Worm (Caenorhabditis elegans) whole organism, L4 larva: ENCODE measurements around the gene F28H7.7.

Experiments used
- D1046.2 ChIP-seq: fragments of 200-800 bp; sonication (Bioruptor generic); IDR thresholded peaks from 2 replicates; pipeline ENCODE4 v1.3.6; 2022; ENCODE audit warnings: missing genetic modification characterization, missing compliant biosample characterization
- R02D3.7 ChIP-seq: fragments of 150-350 bp; sonication (generic microtip); optimal IDR thresholded peaks from 3 replicates; lab custom pipeline; 2014; ENCODE audit warnings: missing biosample characterization, missing genetic modification characterization
- ZK546.5 ChIP-seq, 2 experiments: sonication (generic microtip); optimal IDR thresholded peaks; 2 replicates each; lab custom pipeline; 2017; ENCODE audit warnings: missing biosample characterization in 2 of 2, missing genetic modification characterization in 2 of 2
- aly-2 ChIP-seq: sonication (generic microtip); optimal IDR thresholded peaks from 2 replicates; lab custom pipeline; 2018; ENCODE audit warnings: missing biosample characterization, missing genetic modification characterization
- ama-1 ChIP-seq: fragments of 150-350 bp; optimal IDR thresholded peaks from 2 replicates; lab custom pipeline; 2014; ENCODE audit warnings: inconsistent platforms, mixed read lengths
- attf-4 ChIP-seq: sonication (generic microtip); optimal IDR thresholded peaks from 3 replicates; lab custom pipeline; 2017; ENCODE audit warnings: missing biosample characterization, missing genetic modification characterization
- ceh-20 ChIP-seq: fragments of 200-800 bp; sonication (Bioruptor generic); IDR thresholded peaks from 2 replicates; pipeline ENCODE4 v1.3.6; 2022; ENCODE audit warnings: missing genetic modification reagents, missing genetic modification characterization, missing compliant biosample characterization
- ceh-32 ChIP-seq: sonication (generic microtip); optimal IDR thresholded peaks from 2 replicates; lab custom pipeline; 2016; ENCODE audit warnings: mild to moderate bottlenecking, missing genetic modification characterization, missing compliant biosample characterization; ENCODE audit not compliant: poor library complexity
- ceh-44 ChIP-seq: fragments of 200-800 bp; sonication (Bioruptor generic); IDR thresholded peaks from 2 replicates; pipeline ENCODE4 v1.3.6; 2022; ENCODE audit warnings: missing genetic modification reagents, missing genetic modification characterization, missing compliant biosample characterization
- ces-1 ChIP-seq: fragments of 150-350 bp; sonication (generic microtip); optimal IDR thresholded peaks from 4 replicates; lab custom pipeline; 2014; ENCODE audit warnings: missing biosample characterization, missing genetic modification reagents, missing genetic modification characterization
- cey-2 ChIP-seq: sonication (generic microtip); optimal IDR thresholded peaks from 3 replicates; lab custom pipeline; 2017; ENCODE audit warnings: missing genetic modification characterization, mild to moderate bottlenecking, missing compliant biosample characterization, antibody characterized with exemption, borderline replicate concordance; ENCODE audit not compliant: insufficient read depth
- daf-16 ChIP-seq, 3 experiments: sonication (generic microtip); optimal IDR thresholded peaks; 2 replicates each; lab custom pipeline; 2016 to 2017; ENCODE audit warnings: missing genetic modification characterization in 3 of 3, missing genetic modification reagents in 3 of 3, mild to moderate bottlenecking in 2 of 3, missing compliant biosample characterization in 2 of 3, missing biosample characterization in 1 of 3, moderate library complexity in 1 of 3
- daf-8 ChIP-seq: fragments of 200-800 bp; sonication (Bioruptor generic); IDR thresholded peaks from 2 replicates; pipeline ENCODE4 v1.3.6; 2022; ENCODE audit warnings: missing genetic modification characterization, missing compliant biosample characterization
- dmd-9 ChIP-seq: fragments of 200-800 bp; sonication (Bioruptor generic); IDR thresholded peaks from 2 replicates; pipeline ENCODE4 v1.3.6; 2022; ENCODE audit warnings: missing genetic modification reagents, missing genetic modification characterization, missing compliant biosample characterization
- dpl-1 ChIP-seq: fragments of 150-350 bp; optimal IDR thresholded peaks from 2 replicates; lab custom pipeline; 2014; ENCODE audit warnings: missing biosample characterization, missing genetic modification reagents, missing genetic modification characterization
- duxl-1 ChIP-seq: sonication (generic microtip); optimal IDR thresholded peaks from 2 replicates; lab custom pipeline; 2016; ENCODE audit warnings: mild to moderate bottlenecking, missing genetic modification characterization, moderate library complexity, missing compliant biosample characterization; ENCODE audit not compliant: poor library complexity
- dve-1 ChIP-seq: sonication (generic microtip); optimal IDR thresholded peaks from 2 replicates; lab custom pipeline; 2017; ENCODE audit warnings: antibody characterized with exemption, mild to moderate bottlenecking, missing genetic modification characterization, missing compliant biosample characterization; ENCODE audit not compliant: insufficient read depth
- hlh-30 ChIP-seq: sonication (generic microtip); optimal IDR thresholded peaks from 2 replicates; lab custom pipeline; 2017; ENCODE audit warnings: antibody characterized with exemption, mild to moderate bottlenecking, missing genetic modification characterization, missing compliant biosample characterization; ENCODE audit not compliant: insufficient read depth
- jun-1 ChIP-seq: fragments of 150-350 bp; optimal IDR thresholded peaks from 2 replicates; lab custom pipeline; 2014; ENCODE audit warnings: missing biosample characterization, missing genetic modification reagents, missing genetic modification characterization
- lin-1 ChIP-seq: fragments of 200-800 bp; sonication (Bioruptor generic); IDR thresholded peaks from 2 replicates; pipeline ENCODE4 v1.3.6; 2022; ENCODE audit warnings: missing genetic modification reagents, missing genetic modification characterization, missing compliant biosample characterization
- lin-38 ChIP-seq: fragments of 200-800 bp; sonication (Bioruptor generic); IDR thresholded peaks from 2 replicates; pipeline ENCODE4 v1.3.6; 2022; ENCODE audit warnings: missing genetic modification reagents, missing genetic modification characterization, missing compliant biosample characterization
- lsy-2 ChIP-seq, 2 experiments: fragments of 150-350 bp in 1 of 2; sonication (generic microtip) in 1 of 2; optimal IDR thresholded peaks; 2 replicates each; lab custom pipeline; 2014 to 2017; ENCODE audit warnings: missing biosample characterization in 2 of 2, missing genetic modification characterization in 2 of 2
- mep-1 ChIP-seq: fragments of 150-350 bp; sonication (generic microtip); optimal IDR thresholded peaks from 3 replicates; lab custom pipeline; 2014; ENCODE audit warnings: missing biosample characterization, missing genetic modification characterization
- mxl-2 ChIP-seq: fragments of 200-800 bp; sonication (Bioruptor generic); conservative IDR thresholded peaks from 2 replicates; pipeline ENCODE4 v1.3.6; 2022; ENCODE audit warnings: missing genetic modification reagents, missing genetic modification characterization, missing compliant biosample characterization
- nhr-102 ChIP-seq: sonication (generic microtip); optimal IDR thresholded peaks from 2 replicates; lab custom pipeline; 2016; ENCODE audit warnings: mild to moderate bottlenecking, missing genetic modification characterization, moderate library complexity, missing compliant biosample characterization
- nhr-41 ChIP-seq: fragments of 200-800 bp; sonication (Bioruptor generic); IDR thresholded peaks from 2 replicates; pipeline ENCODE4 v1.3.6; 2022; ENCODE audit warnings: missing genetic modification reagents, missing genetic modification characterization, missing compliant biosample characterization
- nhr-48 ChIP-seq: sonication (generic microtip); optimal IDR thresholded peaks from 2 replicates; lab custom pipeline; 2016; ENCODE audit warnings: mild to moderate bottlenecking, missing genetic modification characterization, missing compliant biosample characterization
- nhr-76 ChIP-seq: fragments of 150-350 bp; optimal IDR thresholded peaks from 2 replicates; lab custom pipeline; 2014; ENCODE audit warnings: missing biosample characterization, missing genetic modification characterization
- sdz-12 ChIP-seq: fragments of 200-800 bp; sonication (Bioruptor generic); optimal IDR thresholded peaks from 2 replicates; lab custom pipeline; 2018; ENCODE audit warnings: mild to moderate bottlenecking, missing genetic modification characterization, missing compliant biosample characterization
- set-16 ChIP-seq: fragments of 200-800 bp; sonication (Bioruptor generic); IDR thresholded peaks from 2 replicates; pipeline ENCODE4 v1.3.6; 2022; ENCODE audit warnings: missing genetic modification reagents, missing genetic modification characterization, missing compliant biosample characterization
- tra-1 ChIP-seq: fragments of 200-800 bp; sonication (Bioruptor generic); IDR thresholded peaks from 2 replicates; pipeline ENCODE4 v1.3.6; 2022; ENCODE audit warnings: missing genetic modification reagents, missing genetic modification characterization, missing compliant biosample characterization
- unc-130 ChIP-seq: sonication (generic microtip); optimal IDR thresholded peaks from 2 replicates; lab custom pipeline; 2016; ENCODE audit warnings: missing genetic modification reagents, missing genetic modification characterization, missing compliant biosample characterization
- unc-62 ChIP-seq, 3 experiments: fragments of 150-350 bp in 1 of 3; sonication (generic microtip); optimal IDR thresholded peaks in 2 of 3; peaks in 1 of 3; 1 replicate in 1 of 3; 2 replicates in 2 of 3; lab custom pipeline; 2014 to 2017; ENCODE audit warnings: missing biosample characterization in 3 of 3, missing genetic modification characterization in 3 of 3, missing genetic modification reagents in 3 of 3, missing genotype in 1 of 3
- zfp-2 ChIP-seq: sonication (generic microtip); optimal IDR thresholded peaks from 2 replicates; lab custom pipeline; 2016; ENCODE audit warnings: mild to moderate bottlenecking, missing genetic modification characterization, missing compliant biosample characterization
- zip-2 ChIP-seq: fragments of 150-350 bp; optimal IDR thresholded peaks from 2 replicates; lab custom pipeline; 2014; ENCODE audit warnings: missing biosample characterization, missing genetic modification characterization
- ztf-11 ChIP-seq: fragments of 150-350 bp; optimal IDR thresholded peaks from 2 replicates; lab custom pipeline; 2014; ENCODE audit warnings: missing biosample characterization, missing genetic modification characterization

F28H7.7 gene

ce11 chrV:10773216-10773615 is 19.3 kb upstream of the F28H7.7 start:
- TF ChIP-seq aly-2 (tag; lab: Kevin White, UChicago) (no peak), unc-62 (GFP tag; optimal IDR thresholded peaks at IDR 0.05 in 1 of 2; lab: Kevin White, UChicago) (peak in 1 of 2 experiments; percentile 99), unc-62 (tag; optimal IDR thresholded peaks at IDR 0.05; lab: Kevin White, UChicago) (no peak), cey-2 (tag; lab: Kevin White, UChicago) (no peak), tra-1 (GFP tag; lab: Robert Waterston, UW) (no peak), zfp-2 (tag; lab: Kevin White, UChicago) (no peak)

DNA sequence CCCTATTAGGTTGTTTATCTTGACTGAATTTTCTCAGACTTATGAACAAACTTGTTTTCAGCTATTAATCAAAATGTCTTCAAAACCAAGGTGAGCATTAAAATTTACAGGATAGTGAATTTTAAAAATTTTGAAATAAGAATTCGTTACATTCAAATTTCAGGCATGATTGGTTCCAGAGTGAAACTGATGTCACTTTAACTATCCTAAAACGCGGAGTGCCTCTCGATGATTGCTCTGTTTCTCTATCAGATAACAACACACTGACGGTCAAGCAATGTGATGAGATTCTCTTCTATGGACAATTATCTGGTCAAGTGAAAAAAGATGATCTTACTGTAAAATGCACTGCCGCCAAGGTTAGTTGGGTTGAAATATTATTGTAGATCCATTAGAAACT is 17.4 kb upstream of the F28H7.7 start, which contains the start of gene D1054.3:
Gene D1054.3, plus strand, starts transcription at position 62 of the 400 bp plus-strand sequence.
- TF ChIP-seq ama-1 (lab: Kevin White, UChicago) (peak; percentile 42), duxl-1 (tag; lab: Kevin White, UChicago) (peak; percentile 17), dmd-9 (GFP tag; lab: Robert Waterston, UW) (no peak), ztf-11 (tag; lab: Kevin White, UChicago) (no peak), mep-1 (tag; lab: Kevin White, UChicago) (peak; percentile 5), lin-38 (GFP tag; lab: Robert Waterston, UW) (peak; percentile 53)

- TF ChIP-seq daf-16 (GFP tag; optimal IDR thresholded peaks at IDR 0.05; lab: Kevin White, UChicago) (no peak), daf-16 (tag; optimal IDR thresholded peaks at IDR 0.05; lab: Kevin White, UChicago) (peak; percentile 31), dpl-1 (GFP tag; lab: Kevin White, UChicago) (peak; percentile 7), lin-38 (GFP tag; lab: Robert Waterston, UW) (peak; percentile 68), ces-1 (peak; percentile 25), nhr-102 (tag; lab: Kevin White, UChicago) (no peak), lsy-2 (tag; optimal IDR thresholded peaks at IDR 0.05; lab: Kevin White, UChicago) (peak in 1 of 2 experiments; percentile 35)
Measured at ce11 chrV:10770026-10770425, 16.1 kb upstream of the F28H7.7 start, which contains the start of the genes D1054.1 and pas-2. D1054.1 (minus strand) TSS chrV:10770217. pas-2 (plus strand) TSS chrV:10770368.

DNA sequence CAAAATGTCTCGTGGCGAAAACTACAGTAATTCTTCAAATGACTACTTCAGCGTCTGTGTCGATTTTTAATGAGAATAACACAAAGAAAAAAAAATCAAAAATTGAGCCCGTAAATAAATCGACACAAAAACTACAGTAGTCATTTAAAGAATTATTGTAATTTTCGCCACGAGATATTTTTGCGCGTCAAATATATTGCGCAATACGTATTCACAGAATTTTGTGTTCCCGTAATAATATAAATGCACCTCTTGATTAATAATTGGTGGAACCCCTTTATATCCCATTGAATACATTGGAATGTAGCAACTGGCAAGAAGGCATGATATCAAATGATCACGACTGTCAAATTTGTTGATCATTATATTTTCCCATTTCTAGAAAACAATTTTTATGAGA is 14.9 kb upstream of the F28H7.7 start:
- TF ChIP-seq set-16 (GFP tag; lab: Robert Waterston, UW): no peak
- peak in 1 of 2 experiments; percentile 44 for TF ChIP-seq unc-62 (GFP tag; optimal IDR thresholded peaks at IDR 0.05 in 1 of 2; lab: Kevin White, UChicago)
- TF ChIP-seq unc-62 (tag; optimal IDR thresholded peaks at IDR 0.05; lab: Kevin White, UChicago): no peak

DNA sequence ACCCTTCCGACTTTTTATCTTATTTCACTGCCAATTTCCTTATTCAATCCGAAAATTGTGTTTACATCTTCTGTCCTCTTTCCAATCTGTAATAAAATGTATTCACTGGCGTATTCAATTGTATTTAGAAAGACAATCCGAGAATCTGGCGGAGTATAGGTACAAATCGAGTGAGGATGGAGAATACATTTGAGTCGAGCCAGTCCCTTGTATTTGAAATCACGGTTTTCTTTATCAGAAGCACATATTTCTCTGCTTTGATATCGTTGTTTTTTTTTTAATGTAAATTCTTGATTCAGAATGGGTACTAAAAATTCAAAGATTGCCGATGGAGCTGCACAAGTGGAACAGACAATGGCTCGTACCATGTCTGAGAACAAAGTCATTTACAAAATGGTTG is 10.1 kb upstream of the F28H7.7 start, which contains the start of gene ocr-1:
Gene ocr-1, plus strand, starts transcription at position 301 of the 400 bp plus-strand sequence.
- no peak for TF ChIP-seq nhr-48 (tag; lab: Kevin White, UChicago)
- TF ChIP-seq ceh-44: no peak
- no peak for TF ChIP-seq R02D3.7
- no peak for TF ChIP-seq daf-8 (GFP tag; lab: Robert Waterston, UW)
- TF ChIP-seq nhr-41 (GFP tag; lab: Robert Waterston, UW): no peak
- TF ChIP-seq ceh-20 (GFP tag; lab: Robert Waterston, UW): no peak
- no peak for TF ChIP-seq unc-130
- no peak for TF ChIP-seq mep-1 (tag; lab: Kevin White, UChicago)
- no peak for TF ChIP-seq unc-62 (GFP tag; optimal IDR thresholded peaks at IDR 0.05 in 1 of 2; lab: Kevin White, UChicago)
- TF ChIP-seq unc-62 (tag; optimal IDR thresholded peaks at IDR 0.05; lab: Kevin White, UChicago): no peak
- TF ChIP-seq ceh-32 (tag; lab: Kevin White, UChicago): no peak

ce11 chrV:10762695-10763094 is 8.7 kb upstream of the F28H7.7 start, which contains the start of gene sre-6:
sre-6 (minus strand) TSS chrV:10762795.
- TF ChIP-seq tra-1 (GFP tag; lab: Robert Waterston, UW) (no peak), sdz-12 (no peak), nhr-76 (no peak), hlh-30 (no peak), dve-1 (tag; lab: Kevin White, UChicago) (no peak), aly-2 (tag; lab: Kevin White, UChicago) (no peak), D1046.2 (GFP tag; lab: Robert Waterston, UW) (no peak), jun-1 (tag; lab: Kevin White, UChicago) (no peak), mxl-2 (no peak), zip-2 (tag; lab: Kevin White, UChicago) (no peak), lin-1 (GFP tag; lab: Robert Waterston, UW) (no peak), ZK546.5 (tag; optimal IDR thresholded peaks at IDR 0.05; lab: Kevin White, UChicago) (no peak), R02D3.7 (no peak), attf-4 (tag; lab: Kevin White, UChicago) (no peak)
- TF ChIP-seq, all 104 proteins: peak for 0
